Worm (Caenorhabditis elegans): ENCODE data around the gene tomm-70.

DNA sequence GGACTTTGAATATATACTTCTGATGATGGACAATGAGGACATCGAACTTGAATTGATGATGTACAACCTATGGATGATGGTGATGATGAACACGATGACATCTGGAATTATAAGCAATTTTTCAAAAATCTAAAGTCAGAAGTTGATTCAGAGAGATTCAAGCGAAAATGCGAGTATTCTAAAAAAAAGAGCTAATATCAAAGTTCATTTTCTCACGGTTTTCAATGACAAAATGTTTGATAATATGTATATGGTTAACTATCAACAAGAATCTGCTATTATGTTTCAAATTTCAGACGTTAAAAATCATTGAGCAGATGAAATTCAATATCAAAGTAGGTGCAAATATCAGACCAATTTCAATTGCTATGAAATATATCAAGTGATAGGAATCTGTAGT lies 25.4 kb upstream of the tomm-70 start, which contains the start of gene K02D10.4:
- TF ChIP-seq ama-1 (optimal IDR thresholded peaks at IDR 0.05): no peak
- no peak for TF ChIP-seq flt-1 (GFP tag; IDR thresholded peaks at IDR 0.05)
- no peak for TF ChIP-seq hmg-4 (GFP tag; optimal IDR thresholded peaks at IDR 0.05)
- TF ChIP-seq pes-1 (GFP tag; IDR thresholded peaks at IDR 0.05): no peak
- TF ChIP-seq tbx-37 (GFP tag; conservative IDR thresholded peaks at IDR 0.05): no peak
- no peak for TF ChIP-seq ceh-13 (GFP tag; optimal IDR thresholded peaks at IDR 0.05)
- no peak for TF ChIP-seq hmbx-1 (tag; optimal IDR thresholded peaks at IDR 0.05)
- TF ChIP-seq aly-1 (tag; optimal IDR thresholded peaks at IDR 0.05): no peak
- TF ChIP-seq scrt-1 (GFP tag; IDR thresholded peaks at IDR 0.05): no peak
- TF ChIP-seq ceh-36 (tag; optimal IDR thresholded peaks at IDR 0.05): no peak
